Worm (Caenorhabditis elegans) whole organism, L1 larva: Measurements from ENCODE around the gene nspb-9.

Experiments
- alr-1 ChIP-seq: fragments of 200-800 bp; sonication (Bioruptor generic); optimal IDR thresholded peaks from 2 replicates; lab custom pipeline; 2018; ENCODE audit warnings: borderline replicate concordance, mild to moderate bottlenecking, missing genetic modification characterization, missing compliant biosample characterization
- isw-1 ChIP-seq: fragments of 200-800 bp; sonication (Bioruptor generic); IDR thresholded peaks from 2 replicates; pipeline ENCODE4 v1.3.6; 2022; ENCODE audit warnings: missing genetic modification characterization, missing compliant biosample characterization
- mab-9 ChIP-seq: fragments of 200-800 bp; sonication (Bioruptor generic); IDR thresholded peaks from 2 replicates; pipeline ENCODE4 v1.3.6; 2022; ENCODE audit warnings: missing genetic modification reagents, missing genetic modification characterization, missing compliant biosample characterization
- nhr-11 ChIP-seq: fragments of 150-350 bp; optimal IDR thresholded peaks from 2 replicates; lab custom pipeline; 2014; ENCODE audit warnings: missing biosample characterization, missing genetic modification characterization
- nhr-28 ChIP-seq: fragments of 150-350 bp; optimal IDR thresholded peaks from 2 replicates; lab custom pipeline; 2014; ENCODE audit warnings: missing biosample characterization, missing genetic modification characterization

- TF ChIP-seq nhr-28 (tag; lab: Kevin White, UChicago) (no peak), alr-1 (no peak), isw-1 (GFP tag; lab: Robert Waterston, UW) (no peak), mab-9 (no peak), nhr-11 (tag; lab: Kevin White, UChicago) (no peak)
Measured at ce11 chrII:14540551-14540950, 40.1 kb upstream of the nspb-9 start.
